Fruit fly (Drosophila melanogaster): ENCODE results near the gene GILT1.

Gene GILT1

dm6 chr3R:13385105-13385504 lies 16.6 kb downstream of the GILT1 start:
- no peak for TF ChIP-seq CG13424 (tag; optimal IDR thresholded peaks at IDR 0.05)
- TF ChIP-seq CG11093 (GFP tag; IDR thresholded peaks at IDR 0.05) = no peak
- no peak for TF ChIP-seq org-1 (GFP tag; optimal IDR thresholded peaks at IDR 0.05)
- TF ChIP-seq D (optimal IDR thresholded peaks at IDR 0.05) = no peak
- no peak for TF ChIP-seq D (GFP tag; optimal IDR thresholded peaks at IDR 0.05)
- no peak for TF ChIP-seq CG8281 (tag; optimal IDR thresholded peaks at IDR 0.05)

- TF ChIP-seq GATAe (GFP tag; conservative IDR thresholded peaks at IDR 0.05) (no peak), CG17829 (tag; optimal IDR thresholded peaks at IDR 0.05) (peak; percentile 8), CG16815 (GFP tag; optimal IDR thresholded peaks at IDR 0.05) (no peak), CG7928 (GFP tag; optimal IDR thresholded peaks at IDR 0.05) (peak; percentile 97), tll (GFP tag; optimal IDR thresholded peaks at IDR 0.05) (no peak), pan (optimal IDR thresholded peaks at IDR 0.05) (no peak), pan (GFP tag; optimal IDR thresholded peaks at IDR 0.05 in 1 of 2, IDR thresholded peaks at IDR 0.05 in 1 of 2) (peak in 1 of 2 experiments; percentile 7), Fer1 (GFP tag; optimal IDR thresholded peaks at IDR 0.05) (peak; percentile 29), bbx (GFP tag; IDR thresholded peaks at IDR 0.05; ENCODE audit: partially characterized antibody) (peak; percentile 52; the same call in 1 of the 2 replicates), CHES-1-like (GFP tag; optimal IDR thresholded peaks at IDR 0.05) (no peak), CG13287 (GFP tag; IDR thresholded peaks at IDR 0.05; ENCODE audit: partially characterized antibody) (peak; percentile 31), CG1792 (GFP tag; optimal IDR thresholded peaks at IDR 0.05) (no peak), CG15479 (GFP tag; optimal IDR thresholded peaks at IDR 0.05) (peak; percentile 12), eve (GFP tag; optimal IDR thresholded peaks at IDR 0.05) (no peak), D19B (GFP tag; optimal IDR thresholded peaks at IDR 0.05) (peak; percentile 6), CG7987 (GFP tag; optimal IDR thresholded peaks at IDR 0.05) (peak; percentile 1), fd64A (GFP tag; optimal IDR thresholded peaks at IDR 0.05) (no peak), CG3163 (GFP tag; optimal IDR thresholded peaks at IDR 0.05) (peak; percentile 94), pzg (GFP tag; optimal IDR thresholded peaks at IDR 0.05) (peak; percentile 26), CG1832 (GFP tag; optimal IDR thresholded peaks at IDR 0.05) (peak; percentile 47), CG10543 (GFP tag; optimal IDR thresholded peaks at IDR 0.05) (peak; percentile 24), amos (GFP tag; IDR thresholded peaks at IDR 0.05; ENCODE audit: partially characterized antibody) (peak; percentile 15; the same call in 1 of the 2 replicates), CG10321 (GFP tag; IDR thresholded peaks at IDR 0.05) (peak; percentile 28; the same call in 1 of the 2 replicates), CG14014 (GFP tag; IDR thresholded peaks at IDR 0.05) (peak; percentile 37; the same call in 1 of the 2 replicates), HHEX (GFP tag; optimal IDR thresholded peaks at IDR 0.05) (peak; percentile 5), CG31365 (tag; optimal IDR thresholded peaks at IDR 0.05) (no peak), CG3995 (GFP tag; optimal IDR thresholded peaks at IDR 0.05) (no peak), rib (GFP tag; IDR thresholded peaks at IDR 0.05) (peak; percentile 69; the same call in 1 of the 2 replicates), ems (GFP tag; optimal IDR thresholded peaks at IDR 0.05) (no peak), pita (GFP tag; optimal IDR thresholded peaks at IDR 0.05) (no peak), CG11247 (GFP tag; IDR thresholded peaks at IDR 0.05) (no peak), CG6272 (GFP tag; IDR thresholded peaks at IDR 0.05) (no peak), her (GFP tag; optimal IDR thresholded peaks at IDR 0.05) (no peak), CG6854 (GFP tag; optimal IDR thresholded peaks at IDR 0.05) (peak; percentile 7), CG34376 (GFP tag; optimal IDR thresholded peaks at IDR 0.05) (peak; percentile 31), Dbx (GFP tag; IDR thresholded peaks at IDR 0.05) (0 out of 3 replicates have a peak, but pooled peaks have one; percentile 23), CG17385 (GFP tag; optimal IDR thresholded peaks at IDR 0.05) (peak; percentile 35), MBD-R2 (GFP tag; IDR thresholded peaks at IDR 0.05) (peak; percentile 30; the same call in 1 of the 2 replicates), toy (GFP tag; IDR thresholded peaks at IDR 0.05) (no peak), dpn (GFP tag; optimal IDR thresholded peaks at IDR 0.05) (peak in 1 of 2 experiments; percentile 22), gro (GFP tag; optimal IDR thresholded peaks at IDR 0.05) (peak; percentile 61), pum (GFP tag; optimal IDR thresholded peaks at IDR 0.05) (no peak), Trl (optimal IDR thresholded peaks at IDR 0.05) (peak; percentile 43 to 62), Trl (GFP tag; optimal IDR thresholded peaks at IDR 0.05) (no peak)
Measured at dm6 chr3R:13382656-13383142, 19.0 kb downstream of the GILT1 start.
